Worm (Caenorhabditis elegans): ENCODE results near the gene Y70C5A.2.

ce11 chrV:16647093-16647492 is 24.1 kb upstream of the Y70C5A.2 start, which contains the start of gene W06G6.10:
- TF ChIP-seq aly-2 (tag; optimal IDR thresholded peaks at IDR 0.05), result no peak
- no peak for TF ChIP-seq blmp-1 (tag; optimal IDR thresholded peaks at IDR 0.05; ENCODE audit: insufficient read depth)
- TF ChIP-seq ceh-82 (tag; optimal IDR thresholded peaks at IDR 0.05), result no peak
- no peak for TF ChIP-seq nhr-12 (tag; optimal IDR thresholded peaks at IDR 0.05)
- no peak for TF ChIP-seq ceh-16 (tag; optimal IDR thresholded peaks at IDR 0.05)
- TF ChIP-seq ama-1 (optimal IDR thresholded peaks at IDR 0.05), result no peak
- TF ChIP-seq unc-39 (tag; optimal IDR thresholded peaks at IDR 0.05), result no peak

All from whole organism, L2 larva.